Fruit fly (Drosophila melanogaster) whole organism, embryonic: ENCODE results near the gene Chrac-14.

Experiments used
- Awh ChIP-seq: fragments of 200-800 bp; sonication (Bioruptor generic); IDR thresholded peaks from 2 replicates; pipeline ENCODE4, ENCODE4 v1.3.6; 2022; ENCODE audit warnings: missing biosample characterization, missing genetic modification characterization
- CG10209 ChIP-seq: fragments of 200-800 bp; sonication (Bioruptor generic); optimal IDR thresholded peaks from 3 replicates; lab custom pipeline; 2017; ENCODE audit warnings: missing biosample characterization, mild to moderate bottlenecking, missing genetic modification characterization, missing genetic modification reagents
- CG10431 ChIP-seq: fragments of 200-800 bp; sonication (Bioruptor generic); optimal IDR thresholded peaks from 3 replicates; lab custom pipeline; 2018; ENCODE audit warnings: missing biosample characterization, mild to moderate bottlenecking, missing genetic modification characterization
- CG10959 ChIP-seq: fragments of 200-800 bp; sonication (Bioruptor generic); IDR thresholded peaks from 2 replicates; pipeline ENCODE4 v1.3.6; 2022; ENCODE audit warnings: missing biosample characterization, missing genetic modification characterization
- CG11560 ChIP-seq: fragments of 200-800 bp; sonication (Bioruptor generic); IDR thresholded peaks from 3 replicates; pipeline ENCODE4 v1.3.6; 2022; ENCODE audit warnings: missing biosample characterization, missing genetic modification characterization
- CG11723 ChIP-seq: fragments of 200-800 bp; sonication (Bioruptor generic); optimal IDR thresholded peaks from 2 replicates; lab custom pipeline; 2017; ENCODE audit warnings: missing biosample characterization, mild to moderate bottlenecking, missing genetic modification characterization
- CG12071 ChIP-seq: fragments of 200-800 bp; sonication (Bioruptor generic); optimal IDR thresholded peaks from 3 replicates; lab custom pipeline; 2018; ENCODE audit warnings: missing biosample characterization, mild to moderate bottlenecking, missing genetic modification characterization
- CG14667 ChIP-seq: fragments of 200-800 bp; sonication (Bioruptor generic); IDR thresholded peaks from 2 replicates; pipeline ENCODE4 v1.3.6; 2022; ENCODE audit warnings: missing biosample characterization, missing genetic modification characterization
- CG14710 ChIP-seq: fragments of 200-800 bp; sonication (Bioruptor generic); optimal IDR thresholded peaks from 3 replicates; lab custom pipeline; 2019; ENCODE audit warnings: missing biosample characterization, mild to moderate bottlenecking, missing genetic modification characterization, moderate library complexity
- CG15479 ChIP-seq: fragments of 200-800 bp; sonication (Bioruptor generic); optimal IDR thresholded peaks from 3 replicates; lab custom pipeline; 2019; ENCODE audit warnings: missing biosample characterization, mild to moderate bottlenecking, missing genetic modification characterization, moderate library complexity
- CG17802 ChIP-seq: fragments of 200-800 bp; sonication (Bioruptor generic); optimal IDR thresholded peaks from 2 replicates; lab custom pipeline; 2018; ENCODE audit warnings: missing biosample characterization, mild to moderate bottlenecking, missing genetic modification characterization, moderate library complexity
- CG18764 ChIP-seq: fragments of 200-800 bp; sonication (Bioruptor generic); optimal IDR thresholded peaks from 3 replicates; lab custom pipeline; 2016; ENCODE audit warnings: missing biosample characterization, missing genetic modification characterization
- CG2129 ChIP-seq: fragments of 200-800 bp; sonication (Bioruptor generic); IDR thresholded peaks from 2 replicates; pipeline ENCODE4 v1.3.6; 2022; ENCODE audit warnings: missing biosample characterization, missing genetic modification characterization; ENCODE audit not compliant: partially characterized antibody
- CG31388 ChIP-seq: fragments of 200-800 bp; sonication (Bioruptor generic); optimal IDR thresholded peaks from 2 replicates; lab custom pipeline; 2016; ENCODE audit warnings: missing biosample characterization, missing genetic modification characterization
- CG3995 ChIP-seq: fragments of 200-800 bp; sonication (Bioruptor generic); optimal IDR thresholded peaks from 3 replicates; lab custom pipeline; 2016; ENCODE audit warnings: missing biosample characterization, missing genetic modification characterization
- CG42726 ChIP-seq: fragments of 200-800 bp; sonication (Bioruptor generic); IDR thresholded peaks from 2 replicates; pipeline ENCODE4 v1.3.6; 2022; ENCODE audit warnings: missing biosample characterization, missing genetic modification characterization; ENCODE audit not compliant: partially characterized antibody
- CG6175 ChIP-seq: fragments of 200-800 bp; sonication (Bioruptor generic); IDR thresholded peaks from 3 replicates; pipeline ENCODE4 v1.3.6; 2022; ENCODE audit warnings: missing biosample characterization, missing genetic modification characterization
- CG7987 ChIP-seq: fragments of 200-800 bp; sonication (Bioruptor generic); optimal IDR thresholded peaks from 2 replicates; lab custom pipeline; 2018; ENCODE audit warnings: missing biosample characterization, mild to moderate bottlenecking, missing genetic modification characterization, moderate library complexity
- CG8359 ChIP-seq: fragments of 200-800 bp; sonication (Bioruptor generic); optimal IDR thresholded peaks from 2 replicates; lab custom pipeline; 2017; ENCODE audit warnings: missing biosample characterization, mild to moderate bottlenecking, missing genetic modification characterization, borderline replicate concordance
- CkIIα-i1 ChIP-seq: fragments of 200-800 bp; sonication (Bioruptor generic); IDR thresholded peaks from 2 replicates; pipeline ENCODE4 v1.3.6; 2022; ENCODE audit warnings: missing biosample characterization, missing genetic modification characterization
- Fer1 ChIP-seq: fragments of 200-800 bp; sonication (Bioruptor generic); optimal IDR thresholded peaks from 2 replicates; lab custom pipeline; 2017; ENCODE audit warnings: missing biosample characterization, mild to moderate bottlenecking, missing genetic modification characterization
- GATAe ChIP-seq: fragments of 200-800 bp; sonication (Bioruptor generic); conservative IDR thresholded peaks from 2 replicates; pipeline ENCODE4 v1.3.6; 2022; ENCODE audit warnings: missing biosample characterization, missing genetic modification characterization
- Gug ChIP-seq: fragments of 200-800 bp; sonication (Bioruptor generic); IDR thresholded peaks from 4 replicates; pipeline ENCODE4 v1.3.6; 2022; ENCODE audit warnings: missing biosample characterization, missing genetic modification characterization
- Hey ChIP-seq: fragments of 200-800 bp; sonication (Bioruptor generic); optimal IDR thresholded peaks from 3 replicates; lab custom pipeline; 2018; ENCODE audit warnings: missing biosample characterization, mild to moderate bottlenecking, missing genetic modification characterization
- Hr3 ChIP-seq: fragments of 200-800 bp; sonication (Bioruptor generic); optimal IDR thresholded peaks from 3 replicates; lab custom pipeline; 2016; ENCODE audit warnings: missing biosample characterization, missing genetic modification characterization
- Hr51 ChIP-seq, 2 experiments: fragments of 200-800 bp; sonication (Bioruptor generic); optimal IDR thresholded peaks; 2 replicates in 1 of 2; 3 replicates in 1 of 2; lab custom pipeline; 2016 to 2018; ENCODE audit warnings: missing biosample characterization in 2 of 2, missing genetic modification characterization in 2 of 2, mild to moderate bottlenecking in 1 of 2, moderate library complexity in 1 of 2
- Hsf ChIP-seq: fragments of 200-800 bp; sonication (Bioruptor generic); optimal IDR thresholded peaks from 3 replicates; lab custom pipeline; 2016; ENCODE audit warnings: missing biosample characterization, missing genetic modification characterization
- PHDP ChIP-seq: fragments of 200-800 bp; sonication (Bioruptor generic); optimal IDR thresholded peaks from 3 replicates; lab custom pipeline; 2018; ENCODE audit warnings: missing biosample characterization, mild to moderate bottlenecking, missing genetic modification characterization, moderate library complexity
- Taf1 ChIP-seq: fragments of 200-800 bp; sonication (Bioruptor generic); IDR thresholded peaks from 2 replicates; pipeline ENCODE4 v1.3.6; 2022; ENCODE audit warnings: missing biosample characterization, missing genetic modification characterization
- amos ChIP-seq: fragments of 200-800 bp; sonication (Bioruptor generic); IDR thresholded peaks from 2 replicates; pipeline ENCODE4 v1.3.6; 2022; ENCODE audit warnings: missing biosample characterization, missing genetic modification characterization; ENCODE audit not compliant: partially characterized antibody
- ato ChIP-seq: fragments of 200-800 bp; sonication (Bioruptor generic); IDR thresholded peaks from 2 replicates; pipeline ENCODE4 v1.3.6; 2022; ENCODE audit warnings: missing biosample characterization, missing genetic modification characterization; ENCODE audit not compliant: partially characterized antibody
- bigmax ChIP-seq: fragments of 200-800 bp; sonication (Bioruptor generic); optimal IDR thresholded peaks from 2 replicates; lab custom pipeline; 2018; ENCODE audit warnings: missing biosample characterization, mild to moderate bottlenecking, missing genetic modification characterization
- bowl ChIP-seq: fragments of 200-800 bp; sonication (Bioruptor generic); IDR thresholded peaks from 2 replicates; pipeline ENCODE4 v1.3.6; 2022; ENCODE audit warnings: missing biosample characterization, missing genetic modification characterization
- emc ChIP-seq: fragments of 200-800 bp; sonication (Bioruptor generic); optimal IDR thresholded peaks from 2 replicates; lab custom pipeline; 2016; ENCODE audit warnings: missing biosample characterization, missing genetic modification characterization
- ewg ChIP-seq: fragments of 200-800 bp; sonication (Bioruptor generic); optimal IDR thresholded peaks from 3 replicates; lab custom pipeline; 2017; ENCODE audit warnings: mild to moderate bottlenecking, missing biosample characterization, missing genetic modification reagents, missing genetic modification characterization
- gcm2 ChIP-seq: fragments of 200-800 bp; sonication (Bioruptor generic); optimal IDR thresholded peaks from 2 replicates; lab custom pipeline; 2016; ENCODE audit warnings: missing biosample characterization, missing genetic modification characterization
- gt ChIP-seq: fragments of 200-800 bp; sonication (Bioruptor generic); IDR thresholded peaks from 2 replicates; pipeline ENCODE4 v1.3.6; 2022; ENCODE audit warnings: missing biosample characterization, missing genetic modification characterization
- inv ChIP-seq: fragments of 200-800 bp; sonication (Bioruptor generic); IDR thresholded peaks from 2 replicates; pipeline ENCODE4 v1.3.6; 2022; ENCODE audit warnings: missing biosample characterization, missing genetic modification characterization; ENCODE audit not compliant: partially characterized antibody
- kah ChIP-seq: fragments of 200-800 bp; sonication (Bioruptor generic); optimal IDR thresholded peaks from 2 replicates; lab custom pipeline; 2018; ENCODE audit warnings: missing biosample characterization, mild to moderate bottlenecking, missing genetic modification characterization
- odd ChIP-seq: fragments of 200-800 bp; sonication (Bioruptor generic); optimal IDR thresholded peaks from 2 replicates; lab custom pipeline; 2017; ENCODE audit warnings: missing biosample characterization, mild to moderate bottlenecking, missing genetic modification characterization
- p53 ChIP-seq: fragments of 200-800 bp; sonication (Bioruptor generic); optimal IDR thresholded peaks from 2 replicates; lab custom pipeline; 2016; ENCODE audit warnings: missing biosample characterization, missing genetic modification characterization
- pho ChIP-seq: fragments of 200-800 bp; sonication (Bioruptor generic); optimal IDR thresholded peaks from 2 replicates; lab custom pipeline; 2016; ENCODE audit warnings: missing biosample characterization, missing genetic modification characterization
- sc ChIP-seq, 3 experiments: fragments of >200 bp in 2 of 3; fragments of 200-800 bp in 1 of 3; sonication (Bioruptor generic) in 1 of 3; optimal IDR thresholded peaks; 2 replicates in 2 of 3; 3 replicates in 1 of 3; lab custom pipeline; 2017; ENCODE audit warnings: mild to moderate bottlenecking in 1 of 3, missing biosample characterization in 1 of 3, missing genetic modification characterization in 1 of 3, missing genetic modification reagents in 1 of 3
- sens ChIP-seq: fragments of 200-800 bp; sonication (Bioruptor generic); peaks from one replicate; lab custom pipeline; 2016; ENCODE audit warnings: missing biosample characterization, missing genetic modification characterization
- so ChIP-seq: fragments of 200-800 bp; sonication (Bioruptor generic); IDR thresholded peaks from 3 replicates; pipeline ENCODE4 v1.3.6; 2022; ENCODE audit warnings: missing biosample characterization, missing genetic modification characterization
- sqz ChIP-seq: fragments of 200-800 bp; sonication (Bioruptor generic); optimal IDR thresholded peaks from 3 replicates; lab custom pipeline; 2018; ENCODE audit warnings: missing biosample characterization, mild to moderate bottlenecking, missing genetic modification characterization
- twi ChIP-seq: fragments of 200-800 bp; optimal IDR thresholded peaks from 2 replicates; lab custom pipeline; 2019; ENCODE audit warnings: missing biosample characterization, mild to moderate bottlenecking, missing genetic modification characterization, moderate library complexity
- zen ChIP-seq: fragments of 200-800 bp; sonication (Bioruptor generic); optimal IDR thresholded peaks from 3 replicates; lab custom pipeline; 2018; ENCODE audit warnings: missing biosample characterization, mild to moderate bottlenecking, missing genetic modification characterization, moderate library complexity

The Chrac-14 gene

DNA sequence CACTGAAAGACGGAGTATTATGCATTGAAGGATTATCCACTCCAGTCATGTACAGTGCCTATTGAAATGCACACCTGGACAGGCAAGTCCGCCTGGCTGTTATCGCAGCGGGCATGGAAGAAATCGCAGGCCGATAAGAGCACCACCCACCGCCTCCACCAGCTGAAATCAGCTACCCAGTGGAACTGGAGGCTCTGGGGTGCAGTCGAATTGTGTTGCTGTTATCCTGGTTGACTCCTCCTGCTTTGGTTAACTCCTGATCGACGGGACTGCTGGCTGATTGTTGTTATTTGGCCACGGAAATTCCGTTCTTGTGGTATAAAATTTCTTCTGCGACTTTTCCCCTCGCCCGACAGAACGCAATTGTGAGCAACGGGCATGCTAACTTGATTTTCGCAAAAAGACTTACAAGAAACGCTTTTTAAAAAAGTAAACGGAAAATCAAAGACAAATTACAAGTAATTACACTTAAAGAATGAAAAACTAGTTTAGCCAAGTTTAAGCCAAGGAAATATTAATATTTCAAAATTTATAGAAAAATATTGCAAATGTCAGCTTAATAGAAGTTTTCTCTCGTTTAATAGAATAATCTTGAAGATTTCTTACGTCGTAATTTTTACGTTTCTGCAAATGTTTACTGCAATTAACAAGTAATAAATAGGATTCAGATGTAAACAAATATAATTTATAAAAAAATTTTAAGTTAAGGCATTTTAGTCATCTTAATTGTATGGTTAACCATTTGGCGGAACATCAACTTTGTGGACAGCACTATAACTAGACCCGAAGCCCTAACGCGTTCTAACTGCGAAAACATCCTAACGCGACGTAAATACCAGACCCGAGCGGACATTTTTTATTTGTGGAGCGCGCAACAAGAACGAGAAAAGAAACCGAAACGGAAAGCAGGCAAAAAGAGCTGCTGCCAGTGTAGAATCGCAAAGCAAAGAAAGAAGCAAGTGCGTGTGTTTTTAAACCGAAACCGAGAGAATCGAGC, 22.0 kb upstream of the Chrac-14 start, which contains the start of the genes CG13398 and Akap200 (continued):
- TF ChIP-seq CG10431 (GFP tag; lab: Kevin White, UChicago) (no peak), CG12071 (GFP tag; lab: Kevin White, UChicago) (no peak), pho (GFP tag; lab: Kevin White, UChicago) (peak; percentile 3), bigmax (no peak), CG14710 (tag; lab: Kevin White, UChicago) (peak; percentile 66), so (no peak), bowl (GFP tag; lab: Robert Waterston, UW) (no peak), Hsf (GFP tag; lab: Kevin White, UChicago) (peak; percentile 16), CG42726 (GFP tag; lab: Robert Waterston, UW) (no peak), Fer1 (no peak), Gug (no peak), CG10209 (GFP tag; lab: Kevin White, UChicago) (peak; percentile 38), Awh (no peak), PHDP (no peak), CG10959 (GFP tag; lab: Robert Waterston, UW) (no peak), CkIIα-i1 (GFP tag; lab: Robert Waterston, UW) (no peak), CG14667 (0 out of 2 replicates have a peak, but pooled peaks have one; percentile 11), ewg (no peak), p53 (GFP tag; lab: Kevin White, UChicago) (no peak), twi (tag; lab: Kevin White, UChicago) (no peak), CG3995 (GFP tag; lab: Kevin White, UChicago) (peak; percentile 75), CG6175 (no peak), gcm2 (no peak), odd (GFP tag; lab: Kevin White, UChicago) (no peak), ato (no peak), emc (GFP tag; lab: Kevin White, UChicago) (no peak), CG15479 (GFP tag; lab: Kevin White, UChicago) (peak; percentile 20), gt (GFP tag; lab: Robert Waterston, UW) (no peak), Hr51 (GFP tag; optimal IDR thresholded peaks at IDR 0.05; lab: Kevin White, UChicago) (no peak), Taf1 (GFP tag; lab: Robert Waterston, UW) (no peak), sens (GFP tag; lab: Kevin White, UChicago) (peak; percentile 90), CG18764 (GFP tag; lab: Kevin White, UChicago) (no peak), CG7987 (GFP tag; lab: Kevin White, UChicago) (no peak), CG11723 (no peak), CG31388 (GFP tag; lab: Kevin White, UChicago) (no peak), inv (GFP tag; lab: Robert Waterston, UW) (no peak), sc (optimal IDR thresholded peaks at IDR 0.05; lab: Kevin White, UChicago) (no peak), sc (GFP tag; optimal IDR thresholded peaks at IDR 0.05; lab: Kevin White, UChicago) (no peak), sqz (no peak), Hr3 (GFP tag; lab: Kevin White, UChicago) (peak; percentile 30), zen (tag; lab: Kevin White, UChicago) (peak; percentile 19), kah (GFP tag; lab: Kevin White, UChicago) (no peak), CG11560 (tag; lab: Robert Waterston, UW) (no peak), CG8359 (GFP tag; lab: Kevin White, UChicago) (no peak), amos (GFP tag; lab: Robert Waterston, UW) (no peak), CG2129 (GFP tag; lab: Robert Waterston, UW) (no peak), CG17802 (tag; lab: Kevin White, UChicago) (no peak), GATAe (no peak), Hey (tag; lab: Kevin White, UChicago) (no peak)
